Worm (Caenorhabditis elegans): Measurements from ENCODE around the gene F43C1.7.
A peak's percentile ranks its signal among the peaks of the same experiment; 100 is the strongest.

The F43C1.7 gene

DNA sequence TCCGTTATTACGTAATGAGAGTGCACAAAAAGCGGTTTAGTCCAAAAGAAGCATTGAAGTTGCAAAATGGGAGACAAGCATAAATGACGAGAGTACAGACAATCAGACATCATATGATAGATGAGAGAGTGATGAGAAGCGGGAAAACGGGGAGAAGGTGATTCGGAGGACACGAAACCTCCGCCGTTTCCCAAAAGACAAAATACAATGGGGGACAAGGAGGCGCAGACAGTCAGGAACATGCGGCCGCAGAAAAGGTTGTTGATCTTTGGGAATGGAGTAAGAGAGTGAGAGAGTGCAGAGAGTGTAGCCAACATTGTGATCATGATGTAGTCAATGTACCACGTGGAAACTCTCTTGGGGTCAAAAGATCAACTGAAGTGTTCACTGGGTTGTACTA is 4.7 kb downstream of the F43C1.7 start (continued):
- TF ChIP-seq F22D6.2 (tag; optimal IDR thresholded peaks at IDR 0.05), result peak; percentile 72
- peak; percentile 53 for TF ChIP-seq rcor-1 (GFP tag; IDR thresholded peaks at IDR 0.05)
- TF ChIP-seq mxl-1 (tag; optimal IDR thresholded peaks at IDR 0.05), result no peak
- no peak for TF ChIP-seq B0261.1 (tag; optimal IDR thresholded peaks at IDR 0.05)
- TF ChIP-seq F55B11.4 (tag; optimal IDR thresholded peaks at IDR 0.05; ENCODE audit: borderline replicate concordance, insufficient read depth), result no peak
- peak; percentile 76 for TF ChIP-seq ZK185.1 (tag; optimal IDR thresholded peaks at IDR 0.05; ENCODE audit: poor library complexity, severe bottlenecking)
- peak; percentile 74 for TF ChIP-seq mcd-1 (GFP tag; IDR thresholded peaks at IDR 0.05)
- TF ChIP-seq unc-130 (GFP tag; optimal IDR thresholded peaks at IDR 0.05), result no peak
- TF ChIP-seq chd-7 (tag; optimal IDR thresholded peaks at IDR 0.05), result peak; percentile 92
- no peak for TF ChIP-seq nhr-120 (GFP tag; IDR thresholded peaks at IDR 0.05)
- TF ChIP-seq rpc-1 (optimal IDR thresholded peaks at IDR 0.05), result no peak
- TF ChIP-seq rpc-1 (tag; optimal IDR thresholded peaks at IDR 0.05), result no peak
- TF ChIP-seq fkh-3 (tag; optimal IDR thresholded peaks at IDR 0.05), result no peak
- no peak for TF ChIP-seq hlh-26 (GFP tag; conservative IDR thresholded peaks at IDR 0.05)
- TF ChIP-seq dpff-1 (tag; optimal IDR thresholded peaks at IDR 0.05), result no peak
- TF ChIP-seq aptf-2 (GFP tag; conservative IDR thresholded peaks at IDR 0.05), result peak; percentile 93
- peak; percentile 28 for TF ChIP-seq lsy-27 (tag; optimal IDR thresholded peaks at IDR 0.05; ENCODE audit: borderline replicate concordance, insufficient read depth)
- no peak for TF ChIP-seq egl-18 (GFP tag; IDR thresholded peaks at IDR 0.05)
- TF ChIP-seq Y53F4B.3 (GFP tag; IDR thresholded peaks at IDR 0.05), result no peak
- no peak for TF ChIP-seq tbx-9 (tag; optimal IDR thresholded peaks at IDR 0.05; ENCODE audit: borderline replicate concordance)
- TF ChIP-seq ekl-4 (GFP tag; IDR thresholded peaks at IDR 0.05), result no peak; the same call in 1 of the 2 replicates
- TF ChIP-seq nfya-2 (GFP tag; IDR thresholded peaks at IDR 0.05), result no peak
- peak; percentile 93 for TF ChIP-seq lin-40 (tag; optimal IDR thresholded peaks at IDR 0.05)
- no peak for TF ChIP-seq sptf-2 (GFP tag; optimal IDR thresholded peaks at IDR 0.05)
- TF ChIP-seq T07F8.4 (tag; optimal IDR thresholded peaks at IDR 0.05), result no peak
- no peak for TF ChIP-seq F33H1.4 (GFP tag; IDR thresholded peaks at IDR 0.05)
- peak; percentile 56 for TF ChIP-seq tlf-1 (GFP tag; optimal IDR thresholded peaks at IDR 0.05)
- TF ChIP-seq ets-4 (GFP tag; optimal IDR thresholded peaks at IDR 0.05), result no peak
- peak in 1 of 3 experiments; percentile 46 for TF ChIP-seq lin-35 (GFP tag; optimal IDR thresholded peaks at IDR 0.05)
- peak; percentile 85 for TF ChIP-seq K11D2.4 (GFP tag; IDR thresholded peaks at IDR 0.05)
- peak; percentile 52 for TF ChIP-seq ztf-3 (GFP tag; optimal IDR thresholded peaks at IDR 0.05)
- no peak for TF ChIP-seq F39B2.1 (GFP tag; IDR thresholded peaks at IDR 0.05)
- no peak for TF ChIP-seq nhr-179 (tag; optimal IDR thresholded peaks at IDR 0.05)
- no peak for TF ChIP-seq hrde-1 (tag; optimal IDR thresholded peaks at IDR 0.05; ENCODE audit: borderline replicate concordance)
- TF ChIP-seq lag-1 (GFP tag; IDR thresholded peaks at IDR 0.05), result no peak
- TF ChIP-seq ztf-28 (GFP tag; IDR thresholded peaks at IDR 0.05), result no peak
- peak; percentile 69 for TF ChIP-seq lin-54 (GFP tag; optimal IDR thresholded peaks at IDR 0.05)
- TF ChIP-seq attf-6 (GFP tag; IDR thresholded peaks at IDR 0.05), result no peak
- TF ChIP-seq lin-26 (GFP tag; IDR thresholded peaks at IDR 0.05), result peak; percentile 57; the same call in 1 of the 2 replicates
- TF ChIP-seq bed-1 (GFP tag; IDR thresholded peaks at IDR 0.05), result no peak
- TF ChIP-seq mel-28 (tag; optimal IDR thresholded peaks at IDR 0.05; ENCODE audit: borderline replicate concordance), result no peak
- peak; percentile 33 for TF ChIP-seq F23B12.7 (tag; optimal IDR thresholded peaks at IDR 0.05; ENCODE audit: insufficient read depth)
- peak; percentile 32 for TF ChIP-seq nhr-90 (tag; optimal IDR thresholded peaks at IDR 0.05)
- no peak for TF ChIP-seq Y53G8AR.9 (GFP tag; conservative IDR thresholded peaks at IDR 0.05)
- TF ChIP-seq nfyb-1 (GFP tag; IDR thresholded peaks at IDR 0.05), result peak; percentile 86
- peak; percentile 38 for TF ChIP-seq gei-17 (GFP tag; optimal IDR thresholded peaks at IDR 0.05)
- TF ChIP-seq Y95B8A.8 (GFP tag; IDR thresholded peaks at IDR 0.05), result no peak
- TF ChIP-seq C17E4.6 (GFP tag; IDR thresholded peaks at IDR 0.05), result no peak
- TF ChIP-seq lir-1 (GFP tag; conservative IDR thresholded peaks at IDR 0.05), result no peak; the same call in 1 of the 2 replicates
